Fruit fly (Drosophila melanogaster) whole organism, embryonic: ENCODE measurements around the gene Ogdh.

Experiments used
- Adf1 ChIP-seq: fragments of 200-800 bp; sonication (Bioruptor generic); IDR thresholded peaks from 2 replicates; pipeline ENCODE4 v1.3.6; 2022; ENCODE audit warnings: missing biosample characterization, missing genetic modification characterization
- Bteb2 ChIP-seq: fragments of 200-800 bp; sonication (Bioruptor generic); optimal IDR thresholded peaks from 2 replicates; lab custom pipeline; 2016; ENCODE audit warnings: missing biosample characterization, missing genetic modification characterization
- CG11723 ChIP-seq: fragments of 200-800 bp; sonication (Bioruptor generic); optimal IDR thresholded peaks from 2 replicates; lab custom pipeline; 2017; ENCODE audit warnings: missing biosample characterization, mild to moderate bottlenecking, missing genetic modification characterization
- CG12104 ChIP-seq: fragments of 200-800 bp; sonication (Bioruptor generic); optimal IDR thresholded peaks from 3 replicates; lab custom pipeline; 2016; ENCODE audit warnings: missing biosample characterization, missing genetic modification characterization
- CG12219 ChIP-seq: fragments of 200-800 bp; sonication (Bioruptor generic); optimal IDR thresholded peaks from 3 replicates; lab custom pipeline; 2018; ENCODE audit warnings: missing biosample characterization, mild to moderate bottlenecking, missing genetic modification characterization
- CG12659 ChIP-seq: fragments of 200-800 bp; sonication (Bioruptor generic); optimal IDR thresholded peaks from 3 replicates; lab custom pipeline; 2017; ENCODE audit warnings: mild to moderate bottlenecking, missing biosample characterization, missing genetic modification reagents, missing genetic modification characterization
- CG13775 ChIP-seq: fragments of 200-800 bp; sonication (Bioruptor generic); optimal IDR thresholded peaks from 3 replicates; lab custom pipeline; 2017; ENCODE audit warnings: missing biosample characterization, mild to moderate bottlenecking, missing genetic modification characterization
- CG14667 ChIP-seq: fragments of 200-800 bp; sonication (Bioruptor generic); IDR thresholded peaks from 2 replicates; pipeline ENCODE4 v1.3.6; 2022; ENCODE audit warnings: missing biosample characterization, missing genetic modification characterization
- CG14965 ChIP-seq: fragments of 200-800 bp; sonication (Bioruptor generic); optimal IDR thresholded peaks from 2 replicates; lab custom pipeline; 2016; ENCODE audit warnings: missing biosample characterization, missing genetic modification characterization, borderline replicate concordance
- CG15479 ChIP-seq: fragments of 200-800 bp; sonication (Bioruptor generic); optimal IDR thresholded peaks from 3 replicates; lab custom pipeline; 2019; ENCODE audit warnings: missing biosample characterization, mild to moderate bottlenecking, missing genetic modification characterization, moderate library complexity
- CG17359 ChIP-seq: fragments of 200-800 bp; sonication (Bioruptor generic); optimal IDR thresholded peaks from 3 replicates; lab custom pipeline; 2018; ENCODE audit warnings: missing biosample characterization, mild to moderate bottlenecking, missing genetic modification characterization, moderate library complexity
- CG17385 ChIP-seq: fragments of 200-800 bp; sonication (Bioruptor generic); optimal IDR thresholded peaks from 3 replicates; lab custom pipeline; 2018; ENCODE audit warnings: missing biosample characterization, mild to moderate bottlenecking, missing genetic modification characterization
- CG17829 ChIP-seq: fragments of 200-800 bp; optimal IDR thresholded peaks from 2 replicates; lab custom pipeline; 2019; ENCODE audit warnings: missing biosample characterization, mild to moderate bottlenecking, missing genetic modification characterization, moderate library complexity
- CG32532 ChIP-seq: fragments of 200-800 bp; sonication (Bioruptor generic); IDR thresholded peaks from 2 replicates; pipeline ENCODE4 v1.3.6; 2022; ENCODE audit warnings: missing biosample characterization, missing genetic modification characterization
- CG4282 ChIP-seq: fragments of 200-800 bp; sonication (Bioruptor generic); optimal IDR thresholded peaks from 2 replicates; lab custom pipeline; 2016; ENCODE audit warnings: missing biosample characterization, missing genetic modification characterization
- CG6254 ChIP-seq: fragments of 200-800 bp; sonication (Bioruptor generic); optimal IDR thresholded peaks from 3 replicates; lab custom pipeline; 2017; ENCODE audit warnings: mild to moderate bottlenecking, missing biosample characterization, missing genetic modification reagents, missing genetic modification characterization
- CG7839 ChIP-seq: fragments of 200-800 bp; sonication (Bioruptor generic); optimal IDR thresholded peaks from 3 replicates; lab custom pipeline; 2018; ENCODE audit warnings: missing biosample characterization, mild to moderate bottlenecking, missing genetic modification characterization, moderate library complexity
- CG8290 ChIP-seq, 3 experiments: fragments of 200-800 bp; sonication (Bioruptor generic); optimal IDR thresholded peaks; 2 replicates each; lab custom pipeline; 2016 to 2019; ENCODE audit warnings: missing biosample characterization in 3 of 3, missing genetic modification characterization in 3 of 3, mild to moderate bottlenecking in 2 of 3, moderate library complexity in 1 of 3
- CG8359 ChIP-seq: fragments of 200-800 bp; sonication (Bioruptor generic); optimal IDR thresholded peaks from 2 replicates; lab custom pipeline; 2017; ENCODE audit warnings: missing biosample characterization, mild to moderate bottlenecking, missing genetic modification characterization, borderline replicate concordance
- CG9932 ChIP-seq: fragments of 200-800 bp; sonication (Bioruptor generic); IDR thresholded peaks from 2 replicates; pipeline ENCODE4 v1.3.6; 2022; ENCODE audit warnings: missing biosample characterization, missing genetic modification characterization
- CoRest ChIP-seq: fragments of 200-800 bp; sonication (Bioruptor generic); optimal IDR thresholded peaks from 3 replicates; lab custom pipeline; 2018; ENCODE audit warnings: missing biosample characterization, mild to moderate bottlenecking, missing genetic modification characterization, moderate library complexity
- D ChIP-seq, 2 experiments: fragments of 200-800 bp in 1 of 2; fragments of >200 bp in 1 of 2; sonication (Bioruptor generic) in 1 of 2; optimal IDR thresholded peaks; 2 replicates in 1 of 2; 3 replicates in 1 of 2; lab custom pipeline; 2017; ENCODE audit warnings: mild to moderate bottlenecking in 1 of 2, missing biosample characterization in 1 of 2, missing genetic modification characterization in 1 of 2, missing genetic modification reagents in 1 of 2
- Fer3 ChIP-seq: fragments of 200-800 bp; sonication (Bioruptor generic); optimal IDR thresholded peaks from 2 replicates; lab custom pipeline; 2018; ENCODE audit warnings: missing biosample characterization, mild to moderate bottlenecking, missing genetic modification characterization, moderate library complexity
- Hr78 ChIP-seq, 2 experiments: fragments of 200-800 bp in 1 of 2; fragments of >200 bp in 1 of 2; sonication (Bioruptor generic) in 1 of 2; optimal IDR thresholded peaks; 2 replicates each; lab custom pipeline; 2017 to 2019; ENCODE audit warnings: missing biosample characterization in 2 of 2, missing genetic modification characterization in 2 of 2, mild to moderate bottlenecking in 1 of 2, moderate library complexity in 1 of 2
- MBD-R2 ChIP-seq: fragments of 200-800 bp; sonication (Bioruptor generic); IDR thresholded peaks from 2 replicates; pipeline ENCODE4 v1.3.6; 2022; ENCODE audit warnings: missing biosample characterization, missing genetic modification characterization
- Meics ChIP-seq: fragments of 200-800 bp; sonication (Bioruptor generic); optimal IDR thresholded peaks from 2 replicates; lab custom pipeline; 2017; ENCODE audit warnings: missing biosample characterization, mild to moderate bottlenecking, missing genetic modification characterization
- Pdp1 ChIP-seq, 2 experiments: fragments of 200-800 bp; sonication (Bioruptor generic); optimal IDR thresholded peaks; 3 replicates each; lab custom pipeline; 2016; ENCODE audit warnings: missing biosample characterization in 2 of 2, missing genetic modification characterization in 2 of 2, mild to moderate bottlenecking in 1 of 2, moderate library complexity in 1 of 2
- Poxn ChIP-seq: fragments of 200-800 bp; sonication (Bioruptor generic); IDR thresholded peaks from 2 replicates; pipeline ENCODE4 v1.3.6; 2022; ENCODE audit warnings: missing biosample characterization, missing genetic modification characterization
- Ptx1 ChIP-seq: fragments of 200-800 bp; sonication (Bioruptor generic); IDR thresholded peaks from 2 replicates; pipeline ENCODE4 v1.3.6; 2022; ENCODE audit warnings: missing biosample characterization, missing genetic modification characterization
- Rx ChIP-seq: fragments of 200-800 bp; sonication (Bioruptor generic); IDR thresholded peaks from 2 replicates; pipeline ENCODE4 v1.3.6; 2022; ENCODE audit warnings: missing biosample characterization, missing genetic modification characterization
- Stat92E ChIP-seq, 3 experiments: fragments of >200 bp in 2 of 3; fragments of 200-800 bp in 1 of 3; sonication (Bioruptor generic) in 1 of 3; optimal IDR thresholded peaks; 2 replicates each; lab custom pipeline; 2017 to 2019; ENCODE audit warnings: missing biosample characterization in 3 of 3, missing genetic modification characterization in 3 of 3, mild to moderate bottlenecking in 1 of 3, moderate library complexity in 1 of 3
- TFAM ChIP-seq: fragments of 200-800 bp; sonication (Bioruptor generic); optimal IDR thresholded peaks from 2 replicates; lab custom pipeline; 2017; ENCODE audit warnings: missing biosample characterization, missing genetic modification characterization, inconsistent platforms
- aop ChIP-seq: fragments of 200-800 bp; sonication (Bioruptor generic); IDR thresholded peaks from 2 replicates; pipeline ENCODE4 v1.3.6; 2022; ENCODE audit warnings: missing biosample characterization, missing genetic modification characterization
- bowl ChIP-seq: fragments of 200-800 bp; sonication (Bioruptor generic); IDR thresholded peaks from 2 replicates; pipeline ENCODE4 v1.3.6; 2022; ENCODE audit warnings: missing biosample characterization, missing genetic modification characterization
- dmrt11E ChIP-seq: fragments of 200-800 bp; sonication (Bioruptor generic); optimal IDR thresholded peaks from 3 replicates; lab custom pipeline; 2018; ENCODE audit warnings: missing biosample characterization, mild to moderate bottlenecking, missing genetic modification characterization, moderate library complexity
- esg ChIP-seq: fragments of 200-800 bp; sonication (Bioruptor generic); conservative IDR thresholded peaks from 2 replicates; pipeline ENCODE4 v1.3.6; 2022; ENCODE audit warnings: missing biosample characterization, missing genetic modification characterization
- gcm ChIP-seq: fragments of 200-800 bp; sonication (Bioruptor generic); optimal IDR thresholded peaks from 2 replicates; lab custom pipeline; 2019; ENCODE audit warnings: missing biosample characterization, mild to moderate bottlenecking, missing genetic modification characterization, moderate library complexity
- gro ChIP-seq: fragments of 200-800 bp; sonication (Bioruptor generic); optimal IDR thresholded peaks from 2 replicates; lab custom pipeline; 2016; ENCODE audit warnings: missing biosample characterization, missing genetic modification characterization
- gsb ChIP-seq: fragments of 200-800 bp; sonication (Bioruptor generic); IDR thresholded peaks from 2 replicates; pipeline ENCODE4 v1.3.6; 2022; ENCODE audit warnings: missing biosample characterization, missing genetic modification characterization
- h ChIP-seq: fragments of >200 bp; optimal IDR thresholded peaks from 2 replicates; lab custom pipeline; 2017
- her ChIP-seq: fragments of 200-800 bp; sonication (Bioruptor generic); optimal IDR thresholded peaks from 2 replicates; lab custom pipeline; 2016; ENCODE audit warnings: missing biosample characterization, missing genetic modification characterization
- hkb ChIP-seq, 2 experiments: fragments of 200-800 bp in 1 of 2; fragments of >200 bp in 1 of 2; sonication (Bioruptor generic) in 1 of 2; IDR thresholded peaks in 1 of 2; optimal IDR thresholded peaks in 1 of 2; 2 replicates each; pipeline versions ENCODE4 v1.3.6 to Lab custom; 2017 to 2022; ENCODE audit warnings: missing biosample characterization in 1 of 2, missing genetic modification characterization in 1 of 2
- inv ChIP-seq: fragments of 200-800 bp; sonication (Bioruptor generic); IDR thresholded peaks from 2 replicates; pipeline ENCODE4 v1.3.6; 2022; ENCODE audit warnings: missing biosample characterization, missing genetic modification characterization; ENCODE audit not compliant: partially characterized antibody
- kay ChIP-seq: fragments of 200-800 bp; sonication (Bioruptor generic); optimal IDR thresholded peaks from 2 replicates; lab custom pipeline; 2016; ENCODE audit warnings: missing biosample characterization, missing genetic modification characterization
- kni ChIP-seq: fragments of 200-800 bp; sonication (Bioruptor generic); optimal IDR thresholded peaks from 3 replicates; lab custom pipeline; 2017; ENCODE audit warnings: mild to moderate bottlenecking, missing biosample characterization, missing genetic modification reagents, missing genetic modification characterization
- mam ChIP-seq: fragments of 200-800 bp; sonication (Bioruptor generic); optimal IDR thresholded peaks from 3 replicates; lab custom pipeline; 2016; ENCODE audit warnings: missing biosample characterization, missing genetic modification characterization
- p53 ChIP-seq: fragments of 200-800 bp; sonication (Bioruptor generic); optimal IDR thresholded peaks from 2 replicates; lab custom pipeline; 2016; ENCODE audit warnings: missing biosample characterization, missing genetic modification characterization
- unc-4 ChIP-seq: fragments of 200-800 bp; sonication (Bioruptor generic); IDR thresholded peaks from 2 replicates; pipeline ENCODE4 v1.3.6; 2022; ENCODE audit warnings: missing biosample characterization, missing genetic modification characterization; ENCODE audit not compliant: partially characterized antibody
- vvl ChIP-seq: fragments of 200-800 bp; sonication (Bioruptor generic); IDR thresholded peaks from 2 replicates; pipeline ENCODE4 v1.3.6; 2022; ENCODE audit warnings: missing biosample characterization, missing genetic modification characterization

The Ogdh gene

DNA sequence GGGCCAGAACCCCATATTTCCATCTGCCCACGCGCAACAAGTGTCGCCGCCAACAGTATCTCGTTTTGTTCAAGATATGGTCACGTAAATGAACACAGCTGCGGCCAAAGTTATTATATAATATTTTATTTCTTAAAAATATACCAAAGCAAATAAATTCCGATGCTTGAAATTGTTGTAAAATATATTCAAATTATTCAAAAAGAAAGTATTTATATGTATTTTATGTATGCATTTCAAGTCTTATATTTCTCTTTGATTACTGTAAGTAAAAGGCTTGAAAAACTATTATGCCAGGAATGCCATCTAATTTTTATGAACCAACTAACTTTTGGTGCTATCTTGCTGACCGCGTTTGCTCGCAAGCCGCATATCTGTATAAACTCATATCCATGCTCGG is 34.5 kb downstream of the Ogdh start (continued):
- TF ChIP-seq Hr78 (GFP tag; optimal IDR thresholded peaks at IDR 0.05; lab: Kevin White, UChicago), result peak in 1 of 2 experiments; percentile 9
- TF ChIP-seq Ptx1 (GFP tag; lab: Robert Waterston, UW), result peak; percentile 45
- peak; percentile 69 for TF ChIP-seq CG7839 (tag; lab: Kevin White, UChicago)
- no peak for TF ChIP-seq Rx
- TF ChIP-seq CG17385 (GFP tag; lab: Kevin White, UChicago), result peak; percentile 39
- TF ChIP-seq CG17359, result peak; percentile 14
- no peak for TF ChIP-seq D (optimal IDR thresholded peaks at IDR 0.05; lab: Kevin White, UChicago)
- no peak for TF ChIP-seq D (GFP tag; optimal IDR thresholded peaks at IDR 0.05; lab: Kevin White, UChicago)
- no peak for TF ChIP-seq gsb (GFP tag; lab: Robert Waterston, UW)
- no peak for TF ChIP-seq kni (GFP tag; lab: Kevin White, UChicago)
- no peak for TF ChIP-seq CoRest
- TF ChIP-seq gro, result no peak
- peak; percentile 28 for TF ChIP-seq CG12219 (GFP tag; lab: Kevin White, UChicago)
- peak; percentile 31 for TF ChIP-seq CG17829 (tag; lab: Kevin White, UChicago)
- TF ChIP-seq unc-4 (GFP tag; lab: Robert Waterston, UW), result no peak
- TF ChIP-seq Poxn, result no peak
- TF ChIP-seq Fer3 (tag; lab: Kevin White, UChicago), result peak; percentile 3
- no peak for TF ChIP-seq CG11723 (GFP tag; lab: Kevin White, UChicago)
- peak; percentile 38 for TF ChIP-seq gcm
- TF ChIP-seq CG12104 (GFP tag; lab: Kevin White, UChicago), result no peak
- peak; percentile 10 for TF ChIP-seq CG13775
- no peak for TF ChIP-seq CG14667 (GFP tag; lab: Robert Waterston, UW)
- TF ChIP-seq CG8290 (GFP tag; optimal IDR thresholded peaks at IDR 0.05; lab: Kevin White, UChicago), result no peak
- no peak for TF ChIP-seq CG8290 (tag; optimal IDR thresholded peaks at IDR 0.05; lab: Kevin White, UChicago)
- TF ChIP-seq Bteb2 (GFP tag; lab: Kevin White, UChicago), result no peak
- no peak for TF ChIP-seq Pdp1 (GFP tag; optimal IDR thresholded peaks at IDR 0.05; lab: Kevin White, UChicago)
- TF ChIP-seq p53 (GFP tag; lab: Kevin White, UChicago), result no peak
- TF ChIP-seq aop (GFP tag; lab: Robert Waterston, UW), result no peak
- no peak for TF ChIP-seq CG14965 (GFP tag; lab: Kevin White, UChicago)
- peak; percentile 39 for TF ChIP-seq CG12659 (GFP tag; lab: Kevin White, UChicago)
- peak; percentile 20 for TF ChIP-seq dmrt11E
- no peak for TF ChIP-seq TFAM (GFP tag; lab: Kevin White, UChicago)
- peak in 1 of 3 experiments; percentile 30 for TF ChIP-seq Stat92E (GFP tag; optimal IDR thresholded peaks at IDR 0.05; lab: Kevin White, UChicago)
- TF ChIP-seq inv (GFP tag; lab: Robert Waterston, UW), result no peak
- TF ChIP-seq CG4282 (GFP tag; lab: Kevin White, UChicago), result no peak
- no peak for TF ChIP-seq bowl (GFP tag; lab: Robert Waterston, UW)
- no peak for TF ChIP-seq CG15479 (GFP tag; lab: Kevin White, UChicago)
- TF ChIP-seq her (GFP tag; lab: Kevin White, UChicago), result no peak
- no peak for TF ChIP-seq kay (GFP tag; lab: Kevin White, UChicago)
- TF ChIP-seq Adf1, result peak; percentile 22; the same call in 1 of the 2 replicates
- no peak for TF ChIP-seq mam (GFP tag; lab: Kevin White, UChicago)
- TF ChIP-seq hkb (optimal IDR thresholded peaks at IDR 0.05; lab: Kevin White, UChicago), result no peak
- TF ChIP-seq hkb (GFP tag; IDR thresholded peaks at IDR 0.05; lab: Robert Waterston, UW), result peak; percentile 61
- TF ChIP-seq MBD-R2 (GFP tag; lab: Robert Waterston, UW), result no peak; the same call in 1 of the 2 replicates
- no peak for TF ChIP-seq h (lab: Kevin White, UChicago)
- TF ChIP-seq CG9932, result peak; percentile 37; the same call in 1 of the 2 replicates
- TF ChIP-seq CG32532, result no peak; the same call in 1 of the 2 replicates
- no peak for TF ChIP-seq CG8359 (GFP tag; lab: Kevin White, UChicago)
- TF ChIP-seq vvl, result peak; percentile 22; the same call in 1 of the 2 replicates
- peak; percentile 40; the same call in 1 of the 2 replicates for TF ChIP-seq esg (GFP tag; lab: Robert Waterston, UW)
- TF ChIP-seq CG6254 (GFP tag; lab: Kevin White, UChicago), result no peak
- peak; percentile 54 for TF ChIP-seq Meics
